Fruit fly (Drosophila melanogaster) whole organism, adult: Measurements from ENCODE around the gene beat-IV.

Experiments
- CG11617 ChIP-seq: fragments of 200-800 bp; sonication (Bioruptor generic); optimal IDR thresholded peaks from 2 replicates; lab custom pipeline; 2017; ENCODE audit warnings: mild to moderate bottlenecking, missing biosample characterization, missing genetic modification reagents, missing genetic modification characterization
- CG12768 ChIP-seq: fragments of 200-800 bp; sonication (Bioruptor generic); optimal IDR thresholded peaks from 2 replicates; lab custom pipeline; 2017; ENCODE audit warnings: missing biosample characterization, missing genetic modification characterization, mild to moderate bottlenecking, moderate library complexity, missing genetic modification reagents
- CG14711 ChIP-seq: fragments of 200-800 bp; sonication (Bioruptor generic); optimal IDR thresholded peaks from 2 replicates; lab custom pipeline; 2018; ENCODE audit warnings: missing biosample characterization, mild to moderate bottlenecking, missing genetic modification characterization, moderate library complexity
- CG1620 ChIP-seq: fragments of 200-800 bp; sonication (Bioruptor generic); optimal IDR thresholded peaks from 2 replicates; lab custom pipeline; 2016; ENCODE audit warnings: missing biosample characterization, missing genetic modification characterization
- CG33017 ChIP-seq: fragments of 200-800 bp; sonication (Bioruptor generic); optimal IDR thresholded peaks from 2 replicates; lab custom pipeline; 2018; ENCODE audit warnings: missing biosample characterization, mild to moderate bottlenecking, missing genetic modification characterization, moderate library complexity
- CG5204 ChIP-seq: fragments of 200-800 bp; sonication (Bioruptor generic); optimal IDR thresholded peaks from 2 replicates; lab custom pipeline; 2016; ENCODE audit warnings: missing biosample characterization, missing genetic modification characterization
- CG7045 ChIP-seq: fragments of 200-800 bp; sonication (Bioruptor generic); optimal IDR thresholded peaks from 2 replicates; lab custom pipeline; 2017; ENCODE audit warnings: missing biosample characterization, mild to moderate bottlenecking, missing genetic modification characterization
- CG7101 ChIP-seq: fragments of 200-800 bp; sonication (Bioruptor generic); optimal IDR thresholded peaks from 2 replicates; lab custom pipeline; 2018; ENCODE audit warnings: missing biosample characterization, mild to moderate bottlenecking, missing genetic modification characterization, moderate library complexity
- Clk ChIP-seq: fragments of 200-800 bp; sonication (Bioruptor generic); optimal IDR thresholded peaks from 2 replicates; lab custom pipeline; 2017; ENCODE audit warnings: missing biosample characterization, missing genetic modification characterization
- Crg-1 ChIP-seq: fragments of 200-800 bp; sonication (Bioruptor generic); optimal IDR thresholded peaks from 2 replicates; lab custom pipeline; 2016; ENCODE audit warnings: missing biosample characterization, missing genetic modification characterization
- Hr96 ChIP-seq: fragments of 200-800 bp; sonication (Bioruptor generic); optimal IDR thresholded peaks from 2 replicates; lab custom pipeline; 2016; ENCODE audit warnings: missing biosample characterization, missing genetic modification characterization
- Mnt ChIP-seq: fragments of 200-800 bp; sonication (Bioruptor generic); optimal IDR thresholded peaks from 2 replicates; lab custom pipeline; 2016; ENCODE audit warnings: missing biosample characterization, mild to moderate bottlenecking, missing genetic modification characterization
- bab1 ChIP-seq: fragments of 200-800 bp; sonication (Bioruptor generic); optimal IDR thresholded peaks from 3 replicates; lab custom pipeline; 2019; ENCODE audit warnings: missing biosample characterization, mild to moderate bottlenecking, missing genetic modification characterization, moderate library complexity
- cic ChIP-seq: fragments of 200-800 bp; sonication (Bioruptor generic); optimal IDR thresholded peaks from 2 replicates; lab custom pipeline; 2017; ENCODE audit warnings: missing biosample characterization, mild to moderate bottlenecking, missing genetic modification characterization, moderate library complexity
- cnc ChIP-seq, 2 experiments: fragments of >200 bp; optimal IDR thresholded peaks; 2 replicates each; lab custom pipeline; 2017
- kay ChIP-seq: fragments of 200-800 bp; sonication (Bioruptor generic); peaks from one replicate; lab custom pipeline; 2016; ENCODE audit warnings: missing biosample characterization, missing genetic modification characterization, borderline replicate concordance
- ovo ChIP-seq: fragments of 200-800 bp; sonication (Bioruptor generic); optimal IDR thresholded peaks from 2 replicates; lab custom pipeline; 2016; ENCODE audit warnings: missing biosample characterization, missing genetic modification characterization
- pad ChIP-seq: fragments of 200-800 bp; sonication (Bioruptor generic); optimal IDR thresholded peaks from 3 replicates; lab custom pipeline; 2017; ENCODE audit warnings: missing biosample characterization, missing genetic modification characterization, mild to moderate bottlenecking, moderate library complexity, missing genetic modification reagents
- tj ChIP-seq: fragments of 200-800 bp; sonication (Bioruptor generic); optimal IDR thresholded peaks from 3 replicates; lab custom pipeline; 2017; ENCODE audit warnings: missing biosample characterization, mild to moderate bottlenecking, missing genetic modification characterization, moderate library complexity
- toe ChIP-seq: fragments of 200-800 bp; sonication (Bioruptor generic); optimal IDR thresholded peaks from 2 replicates; lab custom pipeline; 2016; ENCODE audit warnings: missing biosample characterization, missing genetic modification characterization

beat-IV gene

dm6 chr3R:23598934-23599333 lies 41.7 kb downstream of the beat-IV start, which contains the start of gene CG10183:
Gene CG10183, minus strand, starts transcription at chr3R:23599034.
- no peak for TF ChIP-seq cic (GFP tag; lab: Kevin White, UChicago)
- TF ChIP-seq Hr96 (GFP tag; lab: Kevin White, UChicago), result no peak
- TF ChIP-seq CG33017, result no peak
- no peak for TF ChIP-seq cnc (optimal IDR thresholded peaks at IDR 0.05; lab: Kevin White, UChicago)
- no peak for TF ChIP-seq CG7101
- TF ChIP-seq ovo (GFP tag; lab: Kevin White, UChicago), result no peak
- no peak for TF ChIP-seq Mnt (GFP tag; lab: Kevin White, UChicago)
- no peak for TF ChIP-seq pad
- no peak for TF ChIP-seq Crg-1 (GFP tag; lab: Kevin White, UChicago)
- no peak for TF ChIP-seq Clk (GFP tag; lab: Kevin White, UChicago)
- no peak for TF ChIP-seq toe (GFP tag; lab: Kevin White, UChicago)
- no peak for TF ChIP-seq bab1 (GFP tag; lab: Kevin White, UChicago)
- TF ChIP-seq CG14711 (tag; lab: Kevin White, UChicago), result no peak
- no peak for TF ChIP-seq CG12768 (GFP tag; lab: Kevin White, UChicago)
- no peak for TF ChIP-seq CG7045 (GFP tag; lab: Kevin White, UChicago)
- TF ChIP-seq CG11617 (GFP tag; lab: Kevin White, UChicago), result no peak
- TF ChIP-seq kay, result no peak
- TF ChIP-seq tj (GFP tag; lab: Kevin White, UChicago), result no peak

dm6 chr3R:23601346-23601817 lies 44.2 kb downstream of the beat-IV start:
- peak; percentile 22 for TF ChIP-seq tj (GFP tag; lab: Kevin White, UChicago)
- no peak for TF ChIP-seq CG11617 (GFP tag; lab: Kevin White, UChicago)
- TF ChIP-seq ovo (GFP tag; lab: Kevin White, UChicago), result peak; percentile 31
- TF ChIP-seq CG7101, result no peak
- TF ChIP-seq CG5204, result no peak
- TF ChIP-seq CG7045 (GFP tag; lab: Kevin White, UChicago), result no peak
- TF ChIP-seq CG33017, result no peak
- TF ChIP-seq cic (GFP tag; lab: Kevin White, UChicago), result peak; percentile 51
- no peak for TF ChIP-seq kay
- peak; percentile 67 for TF ChIP-seq bab1 (GFP tag; lab: Kevin White, UChicago)
- no peak for TF ChIP-seq Mnt (GFP tag; lab: Kevin White, UChicago)
- no peak for TF ChIP-seq cnc (optimal IDR thresholded peaks at IDR 0.05; lab: Kevin White, UChicago)
- peak; percentile 86 for TF ChIP-seq pad
- TF ChIP-seq Crg-1 (GFP tag; lab: Kevin White, UChicago), result no peak
- TF ChIP-seq Clk (GFP tag; lab: Kevin White, UChicago), result no peak
- TF ChIP-seq CG12768 (GFP tag; lab: Kevin White, UChicago), result no peak
- TF ChIP-seq CG14711 (tag; lab: Kevin White, UChicago), result no peak
- no peak for TF ChIP-seq CG1620 (GFP tag; lab: Kevin White, UChicago)
- TF ChIP-seq toe (GFP tag; lab: Kevin White, UChicago), result no peak
- no peak for TF ChIP-seq Hr96 (GFP tag; lab: Kevin White, UChicago)

- TF ChIP-seq tj (GFP tag; lab: Kevin White, UChicago) (peak; percentile 64), bab1 (GFP tag; lab: Kevin White, UChicago) (no peak), Mnt (GFP tag; lab: Kevin White, UChicago) (no peak), cic (GFP tag; lab: Kevin White, UChicago) (peak; percentile 22)
These were observed 48.2 kb downstream of the beat-IV start, which contains the start of gene CG10184 for dm6 chr3R:23605315-23605881. Gene CG10184, minus strand, starts transcription at chr3R:23605495.

- TF ChIP-seq CG14711 (tag; lab: Kevin White, UChicago) (no peak), CG7101 (no peak), CG5204 (no peak), bab1 (GFP tag; lab: Kevin White, UChicago) (no peak), cic (GFP tag; lab: Kevin White, UChicago) (no peak), CG7045 (GFP tag; lab: Kevin White, UChicago) (no peak), Mnt (GFP tag; lab: Kevin White, UChicago) (no peak), CG11617 (GFP tag; lab: Kevin White, UChicago) (no peak), CG12768 (GFP tag; lab: Kevin White, UChicago) (no peak), pad (no peak), CG33017 (no peak), ovo (GFP tag; lab: Kevin White, UChicago) (no peak), toe (GFP tag; lab: Kevin White, UChicago) (no peak), Crg-1 (GFP tag; lab: Kevin White, UChicago) (no peak), Hr96 (GFP tag; lab: Kevin White, UChicago) (no peak), tj (GFP tag; lab: Kevin White, UChicago) (no peak), cnc (optimal IDR thresholded peaks at IDR 0.05; lab: Kevin White, UChicago) (no peak), kay (no peak), CG1620 (GFP tag; lab: Kevin White, UChicago) (no peak), Clk (GFP tag; lab: Kevin White, UChicago) (no peak)
These were observed 54.9 kb downstream of the beat-IV start for dm6 chr3R:23612121-23612520.

dm6 chr3R:23622961-23623360 lies 65.7 kb downstream of the beat-IV start:
- TF ChIP-seq CG11617 (GFP tag; lab: Kevin White, UChicago) (no peak), Hr96 (GFP tag; lab: Kevin White, UChicago) (no peak), Mnt (GFP tag; lab: Kevin White, UChicago) (no peak), CG7045 (GFP tag; lab: Kevin White, UChicago) (no peak), toe (GFP tag; lab: Kevin White, UChicago) (no peak), CG5204 (no peak), Clk (GFP tag; lab: Kevin White, UChicago) (no peak), CG12768 (GFP tag; lab: Kevin White, UChicago) (no peak), ovo (GFP tag; lab: Kevin White, UChicago) (no peak), kay (no peak), pad (no peak), CG33017 (no peak), tj (GFP tag; lab: Kevin White, UChicago) (no peak), CG7101 (no peak)
